Worm (Caenorhabditis elegans) whole organism, L1 larva: ENCODE results near the gene Y66D12A.24.

Experiments
- ama-1 ChIP-seq: fragments of 150-350 bp; optimal IDR thresholded peaks from 2 replicates; lab custom pipeline; 2014
- blmp-1 ChIP-seq: fragments of 150-350 bp; optimal IDR thresholded peaks from 2 replicates; lab custom pipeline; 2014; ENCODE audit warnings: missing biosample characterization, missing genetic modification characterization
- ces-1 ChIP-seq: fragments of 150-350 bp; optimal IDR thresholded peaks from 2 replicates; lab custom pipeline; 2014; ENCODE audit warnings: missing biosample characterization, missing genetic modification reagents, missing genetic modification characterization
- dsc-1 ChIP-seq: sonication (generic microtip); optimal IDR thresholded peaks from 2 replicates; lab custom pipeline; 2016; ENCODE audit warnings: mild to moderate bottlenecking, missing genetic modification characterization, missing compliant biosample characterization
- efl-1 ChIP-seq, 4 experiments: fragments of 150-350 bp; optimal IDR thresholded peaks in 3 of 4; peaks in 1 of 4; 1 replicate in 1 of 4; 2 replicates in 3 of 4; lab custom pipeline; 2014; ENCODE audit warnings: missing biosample characterization in 2 of 4, missing genetic modification characterization in 2 of 4, missing genetic modification reagents in 2 of 4
- elt-2 ChIP-seq: sonication (generic microtip); optimal IDR thresholded peaks from 2 replicates; lab custom pipeline; 2016; ENCODE audit warnings: missing genetic modification characterization, mild to moderate bottlenecking, inconsistent platforms, missing compliant biosample characterization, missing genetic modification reagents
- elt-3 ChIP-seq, 6 experiments: fragments of 150-350 bp in 1 of 6; sonication (generic microtip); optimal IDR thresholded peaks; 2 replicates each; lab custom pipeline; 2017 to 2018; ENCODE audit warnings: missing biosample characterization in 6 of 6, missing genetic modification characterization in 6 of 6, inconsistent platforms in 1 of 6
- ets-5 ChIP-seq: fragments of 200-800 bp; sonication (Bioruptor generic); IDR thresholded peaks from 2 replicates; pipeline ENCODE4 v1.3.6; 2022; ENCODE audit warnings: missing genetic modification characterization, missing compliant biosample characterization
- fos-1 ChIP-seq: fragments of 150-350 bp; optimal IDR thresholded peaks from 2 replicates; lab custom pipeline; 2014; ENCODE audit warnings: missing biosample characterization, missing genetic modification characterization
- jun-1 ChIP-seq: fragments of 150-350 bp; optimal IDR thresholded peaks from 2 replicates; lab custom pipeline; 2014; ENCODE audit warnings: missing biosample characterization, missing genetic modification reagents, missing genetic modification characterization
- lin-14 ChIP-seq: fragments of 200-800 bp; sonication (Bioruptor generic); optimal IDR thresholded peaks from 2 replicates; lab custom pipeline; 2018; ENCODE audit warnings: mild to moderate bottlenecking, missing genetic modification characterization, moderate library complexity, missing compliant biosample characterization
- lin-35 ChIP-seq, 2 experiments: fragments of 150-350 bp; optimal IDR thresholded peaks; 2 replicates each; lab custom pipeline; 2014; ENCODE audit warnings: missing biosample characterization in 2 of 2, missing genetic modification characterization in 2 of 2, missing genetic modification reagents in 2 of 2
- lin-39 ChIP-seq: fragments of 150-350 bp; optimal IDR thresholded peaks from 2 replicates; lab custom pipeline; 2014; ENCODE audit warnings: missing biosample characterization, missing genetic modification reagents, missing genetic modification characterization
- lir-3 ChIP-seq: sonication (generic microtip); optimal IDR thresholded peaks from 2 replicates; lab custom pipeline; 2016; ENCODE audit warnings: mild to moderate bottlenecking, missing genetic modification characterization, moderate library complexity, missing compliant biosample characterization; ENCODE audit not compliant: poor library complexity
- lsy-2 ChIP-seq, 2 experiments: fragments of 150-350 bp; optimal IDR thresholded peaks; 2 replicates each; lab custom pipeline; 2014; ENCODE audit warnings: missing biosample characterization in 2 of 2, missing genetic modification characterization in 2 of 2
- mab-9 ChIP-seq: fragments of 200-800 bp; sonication (Bioruptor generic); IDR thresholded peaks from 2 replicates; pipeline ENCODE4 v1.3.6; 2022; ENCODE audit warnings: missing genetic modification reagents, missing genetic modification characterization, missing compliant biosample characterization
- nhr-12 ChIP-seq: sonication (generic microtip); optimal IDR thresholded peaks from 2 replicates; lab custom pipeline; 2017; ENCODE audit warnings: missing biosample characterization, missing genetic modification characterization
- nhr-20 ChIP-seq: sonication (generic microtip); optimal IDR thresholded peaks from 2 replicates; lab custom pipeline; 2016; ENCODE audit warnings: mild to moderate bottlenecking, missing genetic modification characterization, missing compliant biosample characterization
- nhr-28 ChIP-seq: fragments of 150-350 bp; optimal IDR thresholded peaks from 2 replicates; lab custom pipeline; 2014; ENCODE audit warnings: missing biosample characterization, missing genetic modification characterization
- nhr-47 ChIP-seq: sonication (generic microtip); optimal IDR thresholded peaks from 2 replicates; lab custom pipeline; 2016; ENCODE audit warnings: mild to moderate bottlenecking, missing genetic modification characterization, moderate library complexity, missing compliant biosample characterization
- nhr-85 ChIP-seq: sonication (generic microtip); peaks from one replicate; lab custom pipeline; 2016; ENCODE audit warnings: missing genetic modification characterization, inconsistent platforms, missing compliant biosample characterization
- nhr-90 ChIP-seq: sonication (generic microtip); optimal IDR thresholded peaks from 2 replicates; lab custom pipeline; 2016; ENCODE audit warnings: mild to moderate bottlenecking, missing genetic modification characterization, missing compliant biosample characterization; ENCODE audit not compliant: poor library complexity
- pag-3 ChIP-seq: sonication (generic microtip); optimal IDR thresholded peaks from 2 replicates; lab custom pipeline; 2017; ENCODE audit warnings: missing genetic modification characterization, mild to moderate bottlenecking, missing compliant biosample characterization, antibody characterized with exemption, borderline replicate concordance; ENCODE audit not compliant: insufficient read depth
- pax-3 ChIP-seq: fragments of 200-800 bp; sonication (Bioruptor generic); optimal IDR thresholded peaks from 2 replicates; lab custom pipeline; 2018; ENCODE audit warnings: mild to moderate bottlenecking, missing genetic modification characterization, moderate library complexity, missing compliant biosample characterization
- pqm-1 ChIP-seq: sonication (generic microtip); optimal IDR thresholded peaks from 3 replicates; lab custom pipeline; 2017; ENCODE audit warnings: missing biosample characterization, missing genetic modification characterization
- rnt-1 ChIP-seq: sonication (generic microtip); optimal IDR thresholded peaks from 2 replicates; lab custom pipeline; 2016; ENCODE audit warnings: mild to moderate bottlenecking, missing genetic modification characterization, moderate library complexity, missing compliant biosample characterization
- tbx-2 ChIP-seq: sonication (generic microtip); optimal IDR thresholded peaks from 2 replicates; lab custom pipeline; 2016; ENCODE audit warnings: missing genetic modification characterization, missing compliant biosample characterization
- ztf-4 ChIP-seq: fragments of 150-350 bp; optimal IDR thresholded peaks from 2 replicates; lab custom pipeline; 2014; ENCODE audit warnings: missing biosample characterization, missing genetic modification characterization

Gene Y66D12A.24

ce11 chrIII:11496496-11496895 lies at the start of gene Y66D12A.24:
Y66D12A.24 (plus strand) TSS chrIII:11496865.
- TF ChIP-seq mab-9 (GFP tag; lab: Robert Waterston, UW) (no peak), tbx-2 (tag; lab: Kevin White, UChicago) (peak; percentile 16), nhr-47 (tag; lab: Kevin White, UChicago) (no peak), ces-1 (GFP tag; lab: Kevin White, UChicago) (no peak), pqm-1 (tag; lab: Kevin White, UChicago) (peak; percentile 42), nhr-90 (peak; percentile 5), elt-3 (tag; optimal IDR thresholded peaks at IDR 0.05; lab: Kevin White, UChicago) (peak in 1 of 6 experiments; percentile 4), nhr-85 (peak; percentile 32), fos-1 (tag; lab: Kevin White, UChicago) (no peak), lsy-2 (tag; optimal IDR thresholded peaks at IDR 0.05; lab: Kevin White, UChicago) (no peak), elt-2 (tag; lab: Kevin White, UChicago) (peak; percentile 24), nhr-20 (peak; percentile 5), rnt-1 (tag; lab: Kevin White, UChicago) (no peak), lin-35 (GFP tag; optimal IDR thresholded peaks at IDR 0.05; lab: Kevin White, UChicago) (peak in 1 of 2 experiments; percentile 44)

- TF ChIP-seq ets-5 (GFP tag; lab: Robert Waterston, UW) = no peak
- TF ChIP-seq blmp-1 (tag; lab: Kevin White, UChicago) = peak; percentile 54
Observed at ce11 chrIII:11448330-11448729, 48.3 kb upstream of the Y66D12A.24 start.

ce11 chrIII:11451380-11451779 lies 45.3 kb upstream of the Y66D12A.24 start:
- TF ChIP-seq dsc-1 (tag; lab: Kevin White, UChicago) = peak; percentile 15
- TF ChIP-seq pax-3 (tag; lab: Kevin White, UChicago) = no peak
- peak; percentile 44 for TF ChIP-seq lin-14 (GFP tag; lab: Kevin White, UChicago)
- peak; percentile 45 for TF ChIP-seq blmp-1 (tag; lab: Kevin White, UChicago)
- peak; percentile 59 for TF ChIP-seq nhr-85
- TF ChIP-seq, all 84 proteins: peak for 4

- TF ChIP-seq jun-1 (tag; lab: Kevin White, UChicago) (no peak), nhr-12 (tag; lab: Kevin White, UChicago) (no peak), ama-1 (lab: Kevin White, UChicago) (no peak), ztf-4 (no peak)
Observed at ce11 chrIII:11452530-11452929, 44.1 kb upstream of the Y66D12A.24 start.

DNA sequence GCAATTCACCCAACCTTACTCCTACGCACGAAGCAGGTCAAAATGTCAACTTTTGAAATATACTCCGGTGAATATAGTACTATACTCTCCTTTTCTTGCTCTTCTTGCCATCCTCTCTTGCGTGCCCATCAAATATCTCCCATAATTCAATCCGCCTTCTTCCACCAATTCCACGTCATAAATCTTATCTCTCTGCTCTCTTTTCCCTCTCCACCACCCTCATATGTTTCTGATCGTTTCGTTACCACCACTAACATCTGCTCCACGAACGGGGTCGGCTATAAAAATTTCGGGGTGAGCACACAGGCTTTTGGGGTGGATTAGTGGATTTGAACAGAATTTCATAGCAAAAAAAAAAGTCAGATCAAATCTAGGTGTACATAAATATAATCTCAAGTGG lies 42.7 kb upstream of the Y66D12A.24 start:
- peak; percentile 93 for TF ChIP-seq dsc-1 (tag; lab: Kevin White, UChicago)
- no peak for TF ChIP-seq pag-3 (tag; lab: Kevin White, UChicago)
- no peak for TF ChIP-seq mab-9 (GFP tag; lab: Robert Waterston, UW)

- no peak for TF ChIP-seq lin-39 (tag; lab: Kevin White, UChicago)
- TF ChIP-seq efl-1 (optimal IDR thresholded peaks at IDR 0.05; lab: Kevin White, UChicago) = no peak
- peak in 1 of 2 experiments; percentile 19 for TF ChIP-seq efl-1 (GFP tag; optimal IDR thresholded peaks at IDR 0.05 in 1 of 2; lab: Kevin White, UChicago)
Observed at ce11 chrIII:11456577-11456976, 40.1 kb upstream of the Y66D12A.24 start, which contains the start of gene plr-1. plr-1 (plus strand) TSS chrIII:11456877.

DNA sequence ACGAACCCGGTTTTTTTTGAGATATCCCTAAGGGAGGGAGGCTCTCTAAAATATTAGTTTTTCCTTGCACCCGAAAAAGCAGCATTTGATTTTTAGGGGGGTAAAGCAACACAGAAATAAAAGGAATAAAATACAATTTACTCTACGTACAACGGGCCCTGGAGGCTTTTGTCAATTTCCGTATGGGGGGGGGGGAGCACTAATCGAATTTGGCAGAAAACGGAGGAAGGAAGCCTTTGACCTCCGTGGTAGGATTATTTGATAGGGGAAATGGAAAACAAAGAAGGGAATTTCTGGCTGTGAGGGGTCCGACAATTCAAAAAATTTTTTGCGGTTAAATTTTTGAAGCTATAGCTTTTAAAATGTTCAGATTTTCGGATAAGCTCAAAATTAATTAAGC lies 38.8 kb upstream of the Y66D12A.24 start:
- peak; percentile 54 for TF ChIP-seq lin-14 (GFP tag; lab: Kevin White, UChicago)
- no peak for TF ChIP-seq nhr-28 (tag; lab: Kevin White, UChicago)

DNA sequence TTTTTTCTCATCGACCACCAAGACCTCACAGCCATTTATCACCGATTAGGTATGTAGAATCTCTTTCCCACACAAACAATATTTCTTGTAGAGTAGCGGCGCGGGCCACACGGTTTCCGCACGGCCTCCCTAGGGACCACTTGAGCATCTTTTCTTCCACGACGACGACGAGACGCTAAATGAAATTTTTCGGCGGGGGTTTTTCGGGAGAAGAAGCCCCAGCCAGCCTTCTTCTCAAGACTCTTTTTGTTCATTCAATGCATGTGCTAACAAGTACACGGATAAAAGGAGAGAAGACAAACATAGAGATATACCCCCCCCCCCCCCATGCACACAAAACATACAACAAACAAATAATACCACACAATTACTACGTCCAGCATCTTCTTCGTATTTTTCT lies 37.6 kb upstream of the Y66D12A.24 start:
- no peak for TF ChIP-seq lir-3 (tag; lab: Kevin White, UChicago)
- TF ChIP-seq lin-14 (GFP tag; lab: Kevin White, UChicago) = peak; percentile 62
- TF ChIP-seq, all 84 proteins: peak for 1
